Fruit fly (Drosophila melanogaster) whole organism, embryonic: ENCODE results near the gene Pits.

ENCODE experiments used
- Atf-2 ChIP-seq: fragments of 200-800 bp; sonication (Bioruptor generic); optimal IDR thresholded peaks from 2 replicates; lab custom pipeline; 2016; ENCODE audit warnings: missing biosample characterization, missing genetic modification characterization
- Atf3 ChIP-seq: fragments of 200-800 bp; sonication (Bioruptor generic); optimal IDR thresholded peaks from 3 replicates; lab custom pipeline; 2016; ENCODE audit warnings: missing biosample characterization, missing genetic modification characterization
- Bgb ChIP-seq: fragments of 200-800 bp; sonication (Bioruptor generic); IDR thresholded peaks from 2 replicates; pipeline ENCODE4 v1.3.6; 2022; ENCODE audit warnings: missing biosample characterization, missing genetic modification characterization; ENCODE audit not compliant: partially characterized antibody
- CG10543 ChIP-seq: fragments of 200-800 bp; sonication (Bioruptor generic); optimal IDR thresholded peaks from 3 replicates; lab custom pipeline; 2017; ENCODE audit warnings: missing biosample characterization, mild to moderate bottlenecking, missing genetic modification characterization, moderate library complexity
- CG10979 ChIP-seq: fragments of 200-800 bp; sonication (Bioruptor generic); optimal IDR thresholded peaks from 2 replicates; lab custom pipeline; 2018; ENCODE audit warnings: missing biosample characterization, mild to moderate bottlenecking, missing genetic modification characterization, moderate library complexity
- CG11456 ChIP-seq: fragments of 200-800 bp; sonication (Bioruptor generic); IDR thresholded peaks from 3 replicates; pipeline ENCODE4 v1.3.6; 2022; ENCODE audit warnings: missing biosample characterization, missing genetic modification characterization
- CG13123 ChIP-seq: fragments of 200-800 bp; sonication (Bioruptor generic); optimal IDR thresholded peaks from 2 replicates; lab custom pipeline; 2016; ENCODE audit warnings: missing biosample characterization, missing genetic modification characterization
- CG18764 ChIP-seq: fragments of 200-800 bp; sonication (Bioruptor generic); optimal IDR thresholded peaks from 3 replicates; lab custom pipeline; 2016; ENCODE audit warnings: missing biosample characterization, missing genetic modification characterization
- CG2116 ChIP-seq: fragments of 200-800 bp; sonication (Bioruptor generic); optimal IDR thresholded peaks from 3 replicates; lab custom pipeline; 2018; ENCODE audit warnings: missing biosample characterization, mild to moderate bottlenecking, missing genetic modification characterization
- CG2202 ChIP-seq: fragments of 200-800 bp; sonication (Bioruptor generic); optimal IDR thresholded peaks from 2 replicates; lab custom pipeline; 2018; ENCODE audit warnings: missing biosample characterization, mild to moderate bottlenecking, missing genetic modification characterization
- CG43689 ChIP-seq: fragments of 200-800 bp; sonication (Bioruptor generic); IDR thresholded peaks from 2 replicates; pipeline ENCODE4 v1.3.6; 2022; ENCODE audit warnings: missing biosample characterization, missing genetic modification characterization
- CG4820 ChIP-seq: fragments of 200-800 bp; sonication (Bioruptor generic); optimal IDR thresholded peaks from 3 replicates; lab custom pipeline; 2016; ENCODE audit warnings: missing biosample characterization, missing genetic modification characterization
- CG6689 ChIP-seq: fragments of 200-800 bp; sonication (Bioruptor generic); IDR thresholded peaks from 2 replicates; pipeline ENCODE4 v1.3.6; 2022; ENCODE audit warnings: missing biosample characterization, missing genetic modification characterization
- CG6765 ChIP-seq: fragments of 200-800 bp; sonication (Bioruptor generic); optimal IDR thresholded peaks from 3 replicates; lab custom pipeline; 2017; ENCODE audit warnings: missing biosample characterization, mild to moderate bottlenecking, missing genetic modification characterization
- CG7786 ChIP-seq: fragments of 200-800 bp; sonication (Bioruptor generic); optimal IDR thresholded peaks from 2 replicates; lab custom pipeline; 2016; ENCODE audit warnings: missing biosample characterization, missing genetic modification characterization
- CG7928 ChIP-seq: fragments of 200-800 bp; sonication (Bioruptor generic); optimal IDR thresholded peaks from 2 replicates; lab custom pipeline; 2017; ENCODE audit warnings: missing biosample characterization, mild to moderate bottlenecking, missing genetic modification characterization
- CG8089 ChIP-seq: fragments of 200-800 bp; sonication (Bioruptor generic); optimal IDR thresholded peaks from 3 replicates; lab custom pipeline; 2016; ENCODE audit warnings: missing biosample characterization, missing genetic modification characterization
- CG9727 ChIP-seq: fragments of 200-800 bp; sonication (Bioruptor generic); optimal IDR thresholded peaks from 3 replicates; lab custom pipeline; 2017; ENCODE audit warnings: missing biosample characterization, mild to moderate bottlenecking, missing genetic modification characterization
- Dfd ChIP-seq, 2 experiments: fragments of >200 bp; optimal IDR thresholded peaks; 2 replicates each; lab custom pipeline; 2017; ENCODE audit warnings: missing biosample characterization in 2 of 2, missing genetic modification characterization in 2 of 2
- Doc3 ChIP-seq: fragments of 200-800 bp; sonication (Bioruptor generic); IDR thresholded peaks from 3 replicates; pipeline ENCODE4 v1.3.6; 2022; ENCODE audit warnings: missing biosample characterization, missing genetic modification characterization; ENCODE audit not compliant: partially characterized antibody
- Ets65A ChIP-seq: fragments of 200-800 bp; sonication (Bioruptor generic); peaks from one replicate; lab custom pipeline; 2016; ENCODE audit warnings: missing biosample characterization, missing genetic modification characterization
- H15 ChIP-seq: fragments of 200-800 bp; sonication (Bioruptor generic); IDR thresholded peaks from 3 replicates; pipeline ENCODE4 v1.3.6; 2022; ENCODE audit warnings: missing biosample characterization, missing genetic modification characterization
- Hr78 ChIP-seq, 2 experiments: fragments of 200-800 bp in 1 of 2; fragments of >200 bp in 1 of 2; sonication (Bioruptor generic) in 1 of 2; optimal IDR thresholded peaks; 2 replicates each; lab custom pipeline; 2017 to 2019; ENCODE audit warnings: missing biosample characterization in 2 of 2, missing genetic modification characterization in 2 of 2, mild to moderate bottlenecking in 1 of 2, moderate library complexity in 1 of 2
- Kr ChIP-seq: fragments of 200-800 bp; sonication (Bioruptor generic); optimal IDR thresholded peaks from 2 replicates; lab custom pipeline; 2017; ENCODE audit warnings: missing biosample characterization, mild to moderate bottlenecking, missing genetic modification characterization
- Med ChIP-seq: fragments of 200-800 bp; sonication (Bioruptor generic); peaks from one replicate; lab custom pipeline; 2016; ENCODE audit warnings: missing biosample characterization, missing genetic modification characterization, mild to moderate bottlenecking, inconsistent platforms, moderate library complexity
- NC2β ChIP-seq: fragments of 200-800 bp; sonication (Bioruptor generic); optimal IDR thresholded peaks from 2 replicates; lab custom pipeline; 2016; ENCODE audit warnings: missing biosample characterization, missing genetic modification characterization
- Oaz ChIP-seq: fragments of 200-800 bp; sonication (Bioruptor generic); IDR thresholded peaks from 2 replicates; pipeline ENCODE4 v1.3.6; 2022; ENCODE audit warnings: missing biosample characterization, missing genetic modification characterization
- PHDP ChIP-seq: fragments of 200-800 bp; sonication (Bioruptor generic); optimal IDR thresholded peaks from 3 replicates; lab custom pipeline; 2018; ENCODE audit warnings: missing biosample characterization, mild to moderate bottlenecking, missing genetic modification characterization, moderate library complexity
- Pdp1 ChIP-seq, 2 experiments: fragments of 200-800 bp; sonication (Bioruptor generic); optimal IDR thresholded peaks; 3 replicates each; lab custom pipeline; 2016; ENCODE audit warnings: missing biosample characterization in 2 of 2, missing genetic modification characterization in 2 of 2, mild to moderate bottlenecking in 1 of 2, moderate library complexity in 1 of 2
- Rfx ChIP-seq: fragments of 200-800 bp; sonication (Bioruptor generic); IDR thresholded peaks from 2 replicates; pipeline ENCODE4 v1.3.6; 2022; ENCODE audit warnings: missing biosample characterization, missing genetic modification characterization
- Sox102F ChIP-seq: fragments of 200-800 bp; sonication (Bioruptor generic); optimal IDR thresholded peaks from 2 replicates; lab custom pipeline; 2018; ENCODE audit warnings: missing biosample characterization, mild to moderate bottlenecking, missing genetic modification characterization, moderate library complexity
- Ssrp ChIP-seq: fragments of 200-800 bp; sonication (Bioruptor generic); optimal IDR thresholded peaks from 2 replicates; lab custom pipeline; 2018; ENCODE audit warnings: missing biosample characterization, mild to moderate bottlenecking, missing genetic modification characterization, moderate library complexity
- Xrp1 ChIP-seq: fragments of 200-800 bp; sonication (Bioruptor generic); IDR thresholded peaks from 2 replicates; pipeline ENCODE4 v1.3.6; 2022; ENCODE audit warnings: missing biosample characterization, missing genetic modification characterization
- ac ChIP-seq: fragments of 200-800 bp; sonication (Bioruptor generic); optimal IDR thresholded peaks from 3 replicates; lab custom pipeline; 2017; ENCODE audit warnings: missing biosample characterization, mild to moderate bottlenecking, missing genetic modification characterization
- ara ChIP-seq: fragments of 200-800 bp; sonication (Bioruptor generic); IDR thresholded peaks from 2 replicates; pipeline ENCODE4 v1.3.6; 2022; ENCODE audit warnings: missing biosample characterization, missing genetic modification characterization
- dan ChIP-seq: fragments of 200-800 bp; sonication (Bioruptor generic); IDR thresholded peaks from 2 replicates; pipeline ENCODE4 v1.3.6; 2022; ENCODE audit warnings: missing biosample characterization, missing genetic modification characterization
- dmrt99B ChIP-seq: fragments of 200-800 bp; sonication (Bioruptor generic); optimal IDR thresholded peaks from 2 replicates; lab custom pipeline; 2018; ENCODE audit warnings: missing biosample characterization, mild to moderate bottlenecking, missing genetic modification characterization, moderate library complexity
- dpn ChIP-seq, 2 experiments: fragments of 200-800 bp; sonication (Bioruptor generic); optimal IDR thresholded peaks; 3 replicates each; lab custom pipeline; 2016; ENCODE audit warnings: missing biosample characterization in 2 of 2, missing genetic modification characterization in 2 of 2
- gcm ChIP-seq: fragments of 200-800 bp; sonication (Bioruptor generic); optimal IDR thresholded peaks from 2 replicates; lab custom pipeline; 2019; ENCODE audit warnings: missing biosample characterization, mild to moderate bottlenecking, missing genetic modification characterization, moderate library complexity
- gem ChIP-seq: fragments of 200-800 bp; sonication (Bioruptor generic); optimal IDR thresholded peaks from 2 replicates; lab custom pipeline; 2019; ENCODE audit warnings: missing biosample characterization, mild to moderate bottlenecking, missing genetic modification characterization, moderate library complexity
- grn ChIP-seq: fragments of 200-800 bp; sonication (Bioruptor generic); optimal IDR thresholded peaks from 3 replicates; lab custom pipeline; 2017; ENCODE audit warnings: missing biosample characterization, missing genetic modification characterization
- gsb-n ChIP-seq: fragments of 200-800 bp; sonication (Bioruptor generic); optimal IDR thresholded peaks from 3 replicates; lab custom pipeline; 2018; ENCODE audit warnings: missing biosample characterization, mild to moderate bottlenecking, missing genetic modification characterization
- her ChIP-seq: fragments of 200-800 bp; sonication (Bioruptor generic); optimal IDR thresholded peaks from 2 replicates; lab custom pipeline; 2016; ENCODE audit warnings: missing biosample characterization, missing genetic modification characterization
- insv ChIP-seq, 2 experiments: fragments of 200-800 bp; sonication (Bioruptor generic); optimal IDR thresholded peaks; 3 replicates each; lab custom pipeline; 2016 to 2018; ENCODE audit warnings: missing biosample characterization in 2 of 2, missing genetic modification characterization in 2 of 2
- kah ChIP-seq: fragments of 200-800 bp; sonication (Bioruptor generic); optimal IDR thresholded peaks from 2 replicates; lab custom pipeline; 2018; ENCODE audit warnings: missing biosample characterization, mild to moderate bottlenecking, missing genetic modification characterization
- klu ChIP-seq: fragments of 200-800 bp; sonication (Bioruptor generic); IDR thresholded peaks from 2 replicates; pipeline ENCODE4 v1.3.6; 2022; ENCODE audit warnings: missing biosample characterization, missing genetic modification characterization
- pfk ChIP-seq: fragments of 200-800 bp; sonication (Bioruptor generic); optimal IDR thresholded peaks from 2 replicates; lab custom pipeline; 2018; ENCODE audit warnings: missing biosample characterization, mild to moderate bottlenecking, missing genetic modification characterization, moderate library complexity
- sens ChIP-seq: fragments of 200-800 bp; sonication (Bioruptor generic); peaks from one replicate; lab custom pipeline; 2016; ENCODE audit warnings: missing biosample characterization, missing genetic modification characterization
- slou ChIP-seq: fragments of 200-800 bp; sonication (Bioruptor generic); optimal IDR thresholded peaks from 3 replicates; lab custom pipeline; 2016; ENCODE audit warnings: missing biosample characterization, missing genetic modification characterization
- tup ChIP-seq: fragments of 200-800 bp; sonication (Bioruptor generic); optimal IDR thresholded peaks from 2 replicates; lab custom pipeline; 2016; ENCODE audit warnings: missing biosample characterization, mild to moderate bottlenecking, missing genetic modification characterization, moderate library complexity
- tx ChIP-seq: fragments of 200-800 bp; sonication (Bioruptor generic); optimal IDR thresholded peaks from 2 replicates; lab custom pipeline; 2016; ENCODE audit warnings: missing biosample characterization, missing genetic modification characterization

The Pits gene

DNA sequence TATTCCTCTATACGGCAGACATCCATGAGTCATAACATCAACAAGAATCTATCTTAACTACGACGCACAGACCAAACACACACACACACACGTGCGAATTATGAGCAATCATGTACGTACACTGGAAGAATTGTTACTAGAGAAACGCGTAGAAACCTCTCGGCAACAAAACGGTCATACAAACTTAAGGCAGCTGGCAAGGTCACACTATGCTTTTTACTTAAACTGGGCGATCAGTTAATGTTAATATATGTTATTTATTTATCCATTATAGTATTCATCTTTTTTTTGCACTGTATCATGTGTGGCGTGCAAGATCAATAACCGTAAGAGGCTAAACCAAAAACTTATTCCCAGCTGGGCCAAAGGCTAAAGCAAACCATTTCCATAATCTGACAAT lies 43.8 kb downstream of the Pits start (continued):
- no peak for TF ChIP-seq insv (GFP tag; optimal IDR thresholded peaks at IDR 0.05; lab: Kevin White, UChicago)
- TF ChIP-seq gsb-n (tag; lab: Kevin White, UChicago): no peak
- TF ChIP-seq CG9727: peak; percentile 16
- TF ChIP-seq CG10979 (tag; lab: Kevin White, UChicago): peak; percentile 5

DNA sequence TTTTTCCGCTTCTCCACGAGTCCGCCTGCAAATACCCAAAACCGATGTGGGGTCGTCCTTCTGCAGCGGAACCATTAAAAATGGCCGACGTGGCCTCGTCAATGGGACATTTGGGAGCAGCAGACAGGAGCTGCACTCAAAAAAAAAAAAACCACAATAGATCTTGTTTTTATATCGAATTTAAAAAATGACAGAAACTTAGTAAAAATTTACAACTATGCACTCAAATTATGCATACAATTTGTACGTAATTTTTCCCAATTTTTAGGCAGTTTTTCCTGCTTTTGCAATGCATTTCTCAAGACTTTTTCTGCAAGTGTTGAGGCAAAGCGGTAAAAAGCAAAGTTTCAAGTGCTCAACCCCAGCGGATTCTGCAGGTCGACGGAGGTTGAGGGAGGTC lies 49.4 kb downstream of the Pits start:
- no peak for TF ChIP-seq CG7786 (GFP tag; lab: Kevin White, UChicago)
- no peak for TF ChIP-seq ara (GFP tag; lab: Robert Waterston, UW)
- 0 out of 2 replicates have a peak, but pooled peaks have one; percentile 9 for TF ChIP-seq CG6689 (GFP tag; lab: Robert Waterston, UW)
- TF ChIP-seq Oaz (GFP tag; lab: Robert Waterston, UW): no peak
- no peak for TF ChIP-seq Dfd (GFP tag; optimal IDR thresholded peaks at IDR 0.05; lab: Kevin White, UChicago)
- TF ChIP-seq ac (GFP tag; lab: Kevin White, UChicago): no peak
- no peak for TF ChIP-seq CG4820 (GFP tag; lab: Kevin White, UChicago)
- TF ChIP-seq CG8089 (GFP tag; lab: Kevin White, UChicago): no peak
- TF ChIP-seq tup (GFP tag; lab: Kevin White, UChicago): no peak
- TF ChIP-seq Med: no peak
- no peak for TF ChIP-seq dan (GFP tag; lab: Robert Waterston, UW)
- no peak for TF ChIP-seq Xrp1 (GFP tag; lab: Robert Waterston, UW)
- TF ChIP-seq CG18764: no peak
- no peak for TF ChIP-seq CG6765
- TF ChIP-seq dmrt99B (tag; lab: Kevin White, UChicago): peak; percentile 13
- TF ChIP-seq gem (tag; lab: Kevin White, UChicago): peak; percentile 24
- TF ChIP-seq CG10543: no peak
- TF ChIP-seq slou (GFP tag; lab: Kevin White, UChicago): no peak
- TF ChIP-seq her (GFP tag; lab: Kevin White, UChicago): no peak
- no peak for TF ChIP-seq CG2116 (GFP tag; lab: Kevin White, UChicago)
- TF ChIP-seq Sox102F: peak; percentile 14
- no peak for TF ChIP-seq CG2202
- TF ChIP-seq tx (GFP tag; lab: Kevin White, UChicago): no peak
- no peak for TF ChIP-seq Rfx (GFP tag; lab: Robert Waterston, UW)
- no peak for TF ChIP-seq Pdp1 (GFP tag; optimal IDR thresholded peaks at IDR 0.05; lab: Kevin White, UChicago)
- TF ChIP-seq Doc3 (GFP tag; lab: Robert Waterston, UW): no peak
- TF ChIP-seq pfk (GFP tag; lab: Kevin White, UChicago): no peak
- no peak for TF ChIP-seq CG43689 (GFP tag; lab: Robert Waterston, UW)
- TF ChIP-seq Atf3 (GFP tag; lab: Kevin White, UChicago): no peak
- no peak for TF ChIP-seq gcm (GFP tag; lab: Kevin White, UChicago)
- TF ChIP-seq H15: no peak
- no peak for TF ChIP-seq CG7928 (GFP tag; lab: Kevin White, UChicago)
- TF ChIP-seq Bgb: no peak
- peak; percentile 54 for TF ChIP-seq sens (GFP tag; lab: Kevin White, UChicago)
- TF ChIP-seq kah (GFP tag; lab: Kevin White, UChicago): no peak
- TF ChIP-seq CG11456 (GFP tag; lab: Robert Waterston, UW): no peak
- no peak for TF ChIP-seq dpn (GFP tag; optimal IDR thresholded peaks at IDR 0.05; lab: Kevin White, UChicago)
- TF ChIP-seq klu: no peak
- TF ChIP-seq Ets65A (GFP tag; lab: Kevin White, UChicago): peak; percentile 16
- no peak for TF ChIP-seq grn
- no peak for TF ChIP-seq Atf-2 (GFP tag; lab: Kevin White, UChicago)
- no peak for TF ChIP-seq PHDP (tag; lab: Kevin White, UChicago)
- TF ChIP-seq Ssrp (tag; lab: Kevin White, UChicago): no peak
- TF ChIP-seq NC2β: no peak
- no peak for TF ChIP-seq Hr78 (GFP tag; optimal IDR thresholded peaks at IDR 0.05; lab: Kevin White, UChicago)
- no peak for TF ChIP-seq Kr
- TF ChIP-seq CG13123 (GFP tag; lab: Kevin White, UChicago): no peak
